3 fruit fly cellular contexts compared by ENCODE assay signal in genomic region chr3L:633272-634254, dm6.
A peak's percentile ranks its signal among the peaks of the same experiment; 100 is the strongest.
TF ChIP-seq lines count a peak whose summit lies in the region.

No protein-coding gene starts in this region.

TF ChIP-seq in whole organism, adult, 20 proteins besides CTCF, POLR2A, EP300 and RAD21 (continued from another document):
- peak; percentile 19 for TF ChIP-seq Hr96 (GFP tag; optimal IDR thresholded peaks at IDR 0.05; lab: Kevin White, UChicago)

TF ChIP-seq in whole organism, embryonic, 481 proteins besides CTCF, POLR2A, EP300 and RAD21 (continued from another document and continues in another):
- TF ChIP-seq CG9437 (GFP tag; optimal IDR thresholded peaks at IDR 0.05; lab: Kevin White, UChicago) (peak; percentile 75), CG10654 (GFP tag; optimal IDR thresholded peaks at IDR 0.05; lab: Kevin White, UChicago) (peak; percentile 86), oc (tag; optimal IDR thresholded peaks at IDR 0.05; lab: Kevin White, UChicago) (peak; percentile 92), CG5245 (GFP tag; optimal IDR thresholded peaks at IDR 0.05; lab: Kevin White, UChicago) (peak; percentile 70), CG12155 (GFP tag; optimal IDR thresholded peaks at IDR 0.05; lab: Kevin White, UChicago) (peak; percentile 52), CG3281 (GFP tag; optimal IDR thresholded peaks at IDR 0.05; lab: Kevin White, UChicago) (peak; percentile 33), Oli (tag; optimal IDR thresholded peaks at IDR 0.05; lab: Kevin White, UChicago) (peak; percentile 91), Hmr (GFP tag; optimal IDR thresholded peaks at IDR 0.05; lab: Kevin White, UChicago) (peak; percentile 23), Hand (GFP tag; optimal IDR thresholded peaks at IDR 0.05; lab: Kevin White, UChicago) (no peak), Ptx1 (GFP tag; IDR thresholded peaks at IDR 0.05; lab: Robert Waterston, UW) (peak; percentile 83), CG14667 (GFP tag; IDR thresholded peaks at IDR 0.05; lab: Robert Waterston, UW) (peak; percentile 64), pfk (GFP tag; optimal IDR thresholded peaks at IDR 0.05; lab: Kevin White, UChicago) (no peak), maf-S (GFP tag; optimal IDR thresholded peaks at IDR 0.05; lab: Kevin White, UChicago) (peak; percentile 76), az2 (GFP tag; optimal IDR thresholded peaks at IDR 0.05; lab: Kevin White, UChicago) (peak; percentile 87), Atf6 (GFP tag; IDR thresholded peaks at IDR 0.05; lab: Robert Waterston, UW) (peak; percentile 63; the same call in 1 of the 2 replicates), crol (GFP tag; IDR thresholded peaks at IDR 0.05; lab: Robert Waterston, UW) (peak; percentile 34; the same call in 1 of the 2 replicates), CG12219 (GFP tag; optimal IDR thresholded peaks at IDR 0.05; lab: Kevin White, UChicago) (peak; percentile 76), CG12769 (tag; optimal IDR thresholded peaks at IDR 0.05; lab: Kevin White, UChicago) (peak; percentile 54), pnt (GFP tag; optimal IDR thresholded peaks at IDR 0.05; lab: Kevin White, UChicago) (peak; percentile 88), YL-1 (GFP tag; optimal IDR thresholded peaks at IDR 0.05; lab: Kevin White, UChicago) (peak; percentile 30), CG3163 (GFP tag; optimal IDR thresholded peaks at IDR 0.05; lab: Kevin White, UChicago) (peak; percentile 56), Hr39 (optimal IDR thresholded peaks at IDR 0.05; lab: Kevin White, UChicago) (no peak), Nf-YC (tag; optimal IDR thresholded peaks at IDR 0.05; lab: Kevin White, UChicago) (peak; percentile 15), CG15073 (GFP tag; optimal IDR thresholded peaks at IDR 0.05; lab: Kevin White, UChicago) (peak; percentile 7), CG5953 (GFP tag; IDR thresholded peaks at IDR 0.05; lab: Robert Waterston, UW) (peak; percentile 78), Sox102F (GFP tag; optimal IDR thresholded peaks at IDR 0.05; lab: Kevin White, UChicago) (peak; percentile 94), her (GFP tag; optimal IDR thresholded peaks at IDR 0.05; lab: Kevin White, UChicago) (peak; percentile 71), en (GFP tag; optimal IDR thresholded peaks at IDR 0.05; lab: Kevin White, UChicago) (peak; percentile 58), wek (GFP tag; optimal IDR thresholded peaks at IDR 0.05; lab: Kevin White, UChicago) (peak; percentile 56), disco-r (GFP tag; optimal IDR thresholded peaks at IDR 0.05; lab: Kevin White, UChicago) (peak; percentile 69), slbo (GFP tag; IDR thresholded peaks at IDR 0.05; lab: Robert Waterston, UW) (peak; percentile 49), CG10274 (GFP tag; optimal IDR thresholded peaks at IDR 0.05; lab: Kevin White, UChicago) (peak; percentile 23), Hsf (GFP tag; optimal IDR thresholded peaks at IDR 0.05; lab: Kevin White, UChicago) (peak; percentile 87), zen (tag; optimal IDR thresholded peaks at IDR 0.05; lab: Kevin White, UChicago) (peak; percentile 15), CG12744 (GFP tag; optimal IDR thresholded peaks at IDR 0.05; lab: Kevin White, UChicago) (peak; percentile 54), Eip74EF (GFP tag; optimal IDR thresholded peaks at IDR 0.05; lab: Kevin White, UChicago) (peak in 1 of 2 experiments; percentile 81), mirr (GFP tag; optimal IDR thresholded peaks at IDR 0.05; lab: Kevin White, UChicago) (no peak), CG17829 (tag; optimal IDR thresholded peaks at IDR 0.05; lab: Kevin White, UChicago) (peak; percentile 90), CG11695 (GFP tag; IDR thresholded peaks at IDR 0.05; lab: Robert Waterston, UW) (0 out of 3 replicates have a peak, but pooled peaks have one; percentile 52), CG13775 (GFP tag; optimal IDR thresholded peaks at IDR 0.05; lab: Kevin White, UChicago) (peak; percentile 69), Bteb2 (GFP tag; optimal IDR thresholded peaks at IDR 0.05; lab: Kevin White, UChicago) (peak; percentile 20), CG9215 (GFP tag; IDR thresholded peaks at IDR 0.05; lab: Robert Waterston, UW) (peak; percentile 48), danr (GFP tag; IDR thresholded peaks at IDR 0.05; lab: Robert Waterston, UW) (peak; percentile 54; the same call in 1 of the 2 replicates), hbn (GFP tag; IDR thresholded peaks at IDR 0.05; lab: Robert Waterston, UW; ENCODE audit: partially characterized antibody) (no peak), CG4328 (GFP tag; optimal IDR thresholded peaks at IDR 0.05; lab: Kevin White, UChicago) (peak; percentile 59), CG7987 (GFP tag; optimal IDR thresholded peaks at IDR 0.05; lab: Kevin White, UChicago) (no peak), so (GFP tag; IDR thresholded peaks at IDR 0.05; lab: Robert Waterston, UW) (peak; percentile 87), Side (GFP tag; optimal IDR thresholded peaks at IDR 0.05; lab: Kevin White, UChicago) (peak; percentile 71), CG3726 (GFP tag; IDR thresholded peaks at IDR 0.05; lab: Robert Waterston, UW) (peak; percentile 77; the same call in 1 of the 3 replicates), prd (optimal IDR thresholded peaks at IDR 0.05; lab: Kevin White, UChicago) (no peak), prd (GFP tag; IDR thresholded peaks at IDR 0.05; lab: Robert Waterston, UW) (peak; percentile 92), CG14860 (GFP tag; IDR thresholded peaks at IDR 0.05; lab: Robert Waterston, UW; ENCODE audit: partially characterized antibody) (no peak), peb (GFP tag; IDR thresholded peaks at IDR 0.05; lab: Robert Waterston, UW) (peak; percentile 84), CG12659 (GFP tag; optimal IDR thresholded peaks at IDR 0.05; lab: Kevin White, UChicago) (peak; percentile 79), bsh (GFP tag; optimal IDR thresholded peaks at IDR 0.05; lab: Kevin White, UChicago) (peak; percentile 35 to 96), CG12942 (GFP tag; optimal IDR thresholded peaks at IDR 0.05; lab: Kevin White, UChicago) (peak; percentile 80), sens (GFP tag; lab: Kevin White, UChicago) (peak; percentile 97), CHES-1-like (GFP tag; optimal IDR thresholded peaks at IDR 0.05; lab: Kevin White, UChicago) (peak; percentile 72), H15 (GFP tag; IDR thresholded peaks at IDR 0.05; lab: Robert Waterston, UW) (peak; percentile 83), bowl (GFP tag; IDR thresholded peaks at IDR 0.05; lab: Robert Waterston, UW) (0 out of 2 replicates have a peak, but pooled peaks have one; percentile 33), tna (GFP tag; IDR thresholded peaks at IDR 0.05; lab: Robert Waterston, UW; ENCODE audit: partially characterized antibody) (no peak), sr (GFP tag; IDR thresholded peaks at IDR 0.05; lab: Robert Waterston, UW) (peak; percentile 92; the same call in 2 of the 3 replicates), croc (GFP tag; conservative IDR thresholded peaks at IDR 0.05; lab: Robert Waterston, UW) (peak; percentile 88)

TF ChIP-seq in whole organism, prepupa, 60 proteins besides CTCF, POLR2A, EP300 and RAD21 (continued from another document):
- TF ChIP-seq CG11762 (GFP tag; optimal IDR thresholded peaks at IDR 0.05; lab: Kevin White, UChicago; ENCODE audit: insufficient read depth): peak; percentile 66
- no peak for TF ChIP-seq Eip93F (GFP tag; optimal IDR thresholded peaks at IDR 0.05; lab: Kevin White, UChicago)
- peak; percentile 52 to 72 for TF ChIP-seq salr (GFP tag; optimal IDR thresholded peaks at IDR 0.05; lab: Kevin White, UChicago)
- peak; percentile 54 for TF ChIP-seq fd59A (GFP tag; optimal IDR thresholded peaks at IDR 0.05; lab: Kevin White, UChicago)
- peak; percentile 83 for TF ChIP-seq dac (GFP tag; optimal IDR thresholded peaks at IDR 0.05; lab: Kevin White, UChicago)
- TF ChIP-seq fd85E (GFP tag; optimal IDR thresholded peaks at IDR 0.05; lab: Kevin White, UChicago): peak; percentile 25
- TF ChIP-seq CG15336 (GFP tag; IDR thresholded peaks at IDR 0.05; lab: Robert Waterston, UW): peak; percentile 91
- peak; percentile 81 for TF ChIP-seq CG3919 (GFP tag; optimal IDR thresholded peaks at IDR 0.05; lab: Kevin White, UChicago)
- peak; percentile 82 for TF ChIP-seq OdsH (GFP tag; optimal IDR thresholded peaks at IDR 0.05; lab: Kevin White, UChicago)
- TF ChIP-seq Blimp-1 (GFP tag; optimal IDR thresholded peaks at IDR 0.05; lab: Kevin White, UChicago): no peak
- peak; percentile 32 for TF ChIP-seq Sox15 (GFP tag; optimal IDR thresholded peaks at IDR 0.05; lab: Kevin White, UChicago)
- TF ChIP-seq CG6276 (GFP tag; optimal IDR thresholded peaks at IDR 0.05; lab: Kevin White, UChicago): peak; percentile 81
- peak; percentile 90 for TF ChIP-seq Eip78C (GFP tag; lab: Kevin White, UChicago)
- TF ChIP-seq svp (GFP tag; lab: Kevin White, UChicago): no peak
- peak; percentile 38 for TF ChIP-seq CG8632 (GFP tag; optimal IDR thresholded peaks at IDR 0.05; lab: Kevin White, UChicago)
- TF ChIP-seq Lpt (GFP tag; optimal IDR thresholded peaks at IDR 0.05; lab: Kevin White, UChicago): peak; percentile 85
- peak; percentile 53 for TF ChIP-seq CG6808 (GFP tag; optimal IDR thresholded peaks at IDR 0.05; lab: Kevin White, UChicago)
- peak; percentile 81 for TF ChIP-seq pdm3 (GFP tag; optimal IDR thresholded peaks at IDR 0.05; lab: Kevin White, UChicago)
- TF ChIP-seq CG10669 (GFP tag; optimal IDR thresholded peaks at IDR 0.05; lab: Kevin White, UChicago): peak; percentile 66
- TF ChIP-seq Hr39 (GFP tag; optimal IDR thresholded peaks at IDR 0.05; lab: Kevin White, UChicago): peak; percentile 73
- TF ChIP-seq net (GFP tag; optimal IDR thresholded peaks at IDR 0.05; lab: Kevin White, UChicago): peak; percentile 69
- TF ChIP-seq CG31627 (GFP tag; optimal IDR thresholded peaks at IDR 0.05; lab: Kevin White, UChicago): peak; percentile 70
- peak; percentile 12 for TF ChIP-seq Ets21C (GFP tag; optimal IDR thresholded peaks at IDR 0.05; lab: Kevin White, UChicago)
- peak; percentile 52 for TF ChIP-seq spab (GFP tag; optimal IDR thresholded peaks at IDR 0.05; lab: Kevin White, UChicago)
- peak; percentile 55 for TF ChIP-seq topi (GFP tag; optimal IDR thresholded peaks at IDR 0.05; lab: Kevin White, UChicago)
- peak; percentile 88 for TF ChIP-seq CG6163 (GFP tag; IDR thresholded peaks at IDR 0.05; lab: Robert Waterston, UW)
- peak in 1 of 2 experiments; percentile 51 for TF ChIP-seq ss (GFP tag; optimal IDR thresholded peaks at IDR 0.05; lab: Kevin White, UChicago)
- TF ChIP-seq lz (GFP tag; optimal IDR thresholded peaks at IDR 0.05; lab: Kevin White, UChicago): peak; percentile 58
- peak; percentile 55 for TF ChIP-seq dsx (GFP tag; optimal IDR thresholded peaks at IDR 0.05; lab: Kevin White, UChicago; ENCODE audit: poor library complexity, severe bottlenecking)
- TF ChIP-seq CG10631 (GFP tag; optimal IDR thresholded peaks at IDR 0.05; lab: Kevin White, UChicago): peak; percentile 67
- TF ChIP-seq Eip75B (GFP tag; optimal IDR thresholded peaks at IDR 0.05; lab: Kevin White, UChicago): peak; percentile 67
- peak; percentile 67 for TF ChIP-seq CG7368 (GFP tag; optimal IDR thresholded peaks at IDR 0.05; lab: Kevin White, UChicago)
- TF ChIP-seq Gug (GFP tag; IDR thresholded peaks at IDR 0.05; lab: Robert Waterston, UW): peak; percentile 85
- TF ChIP-seq eg (GFP tag; IDR thresholded peaks at IDR 0.05; lab: Robert Waterston, UW): peak; percentile 91
- peak; percentile 37 for TF ChIP-seq CG8319 (GFP tag; optimal IDR thresholded peaks at IDR 0.05; lab: Kevin White, UChicago)
- TF ChIP-seq CG3032 (tag; optimal IDR thresholded peaks at IDR 0.05; lab: Kevin White, UChicago): peak; percentile 49
- peak; percentile 40 for TF ChIP-seq CG9139 (GFP tag; optimal IDR thresholded peaks at IDR 0.05; lab: Kevin White, UChicago)
- TF ChIP-seq CG4318 (GFP tag; optimal IDR thresholded peaks at IDR 0.05; lab: Kevin White, UChicago): peak; percentile 91
- TF ChIP-seq CG1621 (tag; optimal IDR thresholded peaks at IDR 0.05; lab: Kevin White, UChicago): peak; percentile 58
- peak; percentile 30 for TF ChIP-seq Hr38 (GFP tag; optimal IDR thresholded peaks at IDR 0.05; lab: Kevin White, UChicago)
- peak; percentile 90 for TF ChIP-seq CG8119 (GFP tag; IDR thresholded peaks at IDR 0.05; lab: Robert Waterston, UW)
